Worm (Caenorhabditis elegans): ENCODE data around the gene Y43F8B.3.

DNA sequence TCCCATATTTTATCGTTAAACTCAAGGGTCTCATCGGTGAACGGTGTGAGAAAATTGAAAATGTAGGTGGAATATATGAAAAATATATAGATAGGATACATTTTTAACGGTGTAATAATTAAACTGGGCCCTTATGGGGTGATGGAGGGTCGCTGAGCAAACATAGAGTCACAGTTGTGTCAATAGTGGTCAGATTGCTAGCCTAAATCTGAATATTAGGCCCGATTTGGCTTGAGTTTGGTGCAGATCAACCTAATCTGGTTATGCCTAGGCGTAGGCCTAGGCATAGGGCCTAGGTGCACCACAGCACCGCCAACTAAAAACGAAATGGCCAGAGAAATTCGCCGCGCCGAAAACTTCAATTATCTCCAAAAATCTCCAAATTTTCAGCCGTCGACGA, 10.7 kb downstream of the Y43F8B.3 start, which contains the start of gene phy-4:
- TF ChIP-seq skn-1 (tag; optimal IDR thresholded peaks at IDR 0.05) (no peak), F13H6.1 (tag; optimal IDR thresholded peaks at IDR 0.05) (no peak), nhr-11 (tag; optimal IDR thresholded peaks at IDR 0.05) (no peak), ama-1 (optimal IDR thresholded peaks at IDR 0.05) (no peak), ceh-82 (tag; optimal IDR thresholded peaks at IDR 0.05) (no peak), nhr-237 (tag; optimal IDR thresholded peaks at IDR 0.05) (no peak), ztf-11 (tag; optimal IDR thresholded peaks at IDR 0.05) (no peak), crh-2 (tag; optimal IDR thresholded peaks at IDR 0.05) (no peak), sma-3 (GFP tag; optimal IDR thresholded peaks at IDR 0.05) (no peak), fos-1 (tag; optimal IDR thresholded peaks at IDR 0.05) (no peak), nhr-6 (tag; optimal IDR thresholded peaks at IDR 0.05) (no peak)
